Fruit fly (Drosophila melanogaster) S2 (cell line): Measurements from ENCODE around the gene Pak3.

Experiments
- CG8478 ChIP-seq: fragments of >200 bp; optimal IDR thresholded peaks from 2 replicates; lab custom pipeline; 2018
- CTCF ChIP-seq, 2 experiments: fragments of >200 bp; optimal IDR thresholded peaks; 2 replicates each; lab custom pipeline; 2018

Pak3 gene

dm6 chr3R:16453597-16453996 is at the start of gene Pak3:
Pak3 (minus strand) TSS chr3R:16453821.
- TF ChIP-seq CG8478 (lab: Kevin White, UChicago) (no peak), CTCF (optimal IDR thresholded peaks at IDR 0.05; lab: Kevin White, UChicago) (peak in 1 of 2 experiments; percentile 24)

dm6 chr3R:16502595-16503305 is 49.1 kb upstream of the Pak3 start, which contains the start of gene CG42342:
CG42342 (plus strand) TSS chr3R:16502770.
- TF ChIP-seq CG8478 (lab: Kevin White, UChicago) = no peak
- no peak for TF ChIP-seq CTCF (optimal IDR thresholded peaks at IDR 0.05; lab: Kevin White, UChicago)

- TF ChIP-seq CTCF (optimal IDR thresholded peaks at IDR 0.05; lab: Kevin White, UChicago) = no peak
- TF ChIP-seq CG8478 (lab: Kevin White, UChicago) = no peak
These were observed 47.6 kb upstream of the Pak3 start, which contains the start of gene Decay for dm6 chr3R:16500919-16501851. Decay (minus strand) TSS chr3R:16501050.

- TF ChIP-seq CTCF (optimal IDR thresholded peaks at IDR 0.05; lab: Kevin White, UChicago) (no peak), CG8478 (lab: Kevin White, UChicago) (no peak)
These were observed 45.2 kb upstream of the Pak3 start, which contains the start of gene Gr89a for dm6 chr3R:16498859-16499258. Gr89a (minus strand) TSS chr3R:16498959.

dm6 chr3R:16497379-16497778 is 43.8 kb upstream of the Pak3 start:
- TF ChIP-seq CG8478 (lab: Kevin White, UChicago) (no peak), CTCF (optimal IDR thresholded peaks at IDR 0.05; lab: Kevin White, UChicago) (peak; percentile 91 to 96)

dm6 chr3R:16496209-16496608 is 42.6 kb upstream of the Pak3 start:
- TF ChIP-seq CG8478 (lab: Kevin White, UChicago) (no peak), CTCF (optimal IDR thresholded peaks at IDR 0.05; lab: Kevin White, UChicago) (no peak)

dm6 chr3R:16495322-16495721 is 41.7 kb upstream of the Pak3 start, which contains the start of gene Cad89D:
Cad89D (minus strand) TSS chr3R:16495422.
- TF ChIP-seq CTCF (optimal IDR thresholded peaks at IDR 0.05; lab: Kevin White, UChicago) (no peak), CG8478 (lab: Kevin White, UChicago) (no peak)

dm6 chr3R:16485487-16486233 is 32.0 kb upstream of the Pak3 start:
- no peak for TF ChIP-seq CG8478 (lab: Kevin White, UChicago)
- no peak for TF ChIP-seq CTCF (optimal IDR thresholded peaks at IDR 0.05; lab: Kevin White, UChicago)

- TF ChIP-seq CG8478 (lab: Kevin White, UChicago) = no peak
- no peak for TF ChIP-seq CTCF (optimal IDR thresholded peaks at IDR 0.05; lab: Kevin White, UChicago)
These were observed 30.3 kb upstream of the Pak3 start, which contains the start of gene Der-2 for dm6 chr3R:16483877-16484417. Der-2 (minus strand) TSS chr3R:16484223.

- no peak for TF ChIP-seq CTCF (optimal IDR thresholded peaks at IDR 0.05; lab: Kevin White, UChicago)
- TF ChIP-seq CG8478 (lab: Kevin White, UChicago) = no peak
These were observed 28.7 kb upstream of the Pak3 start, which contains the start of gene Sdhaf3 for dm6 chr3R:16482276-16482675. Sdhaf3 (minus strand) TSS chr3R:16482452.

- TF ChIP-seq CG8478 (lab: Kevin White, UChicago) = no peak
- TF ChIP-seq CTCF (optimal IDR thresholded peaks at IDR 0.05; lab: Kevin White, UChicago) = no peak
These were observed 27.4 kb upstream of the Pak3 start, which contains the start of gene Dhfr for dm6 chr3R:16480995-16481394. Dhfr (plus strand) TSS chr3R:16481167.

dm6 chr3R:16477033-16477432 is 23.4 kb upstream of the Pak3 start, which contains the start of gene Gyc89Db:
Gyc89Db (plus strand) TSS chr3R:16477110.
- no peak for TF ChIP-seq CTCF (optimal IDR thresholded peaks at IDR 0.05; lab: Kevin White, UChicago)
- no peak for TF ChIP-seq CG8478 (lab: Kevin White, UChicago)

- TF ChIP-seq CG8478 (lab: Kevin White, UChicago) (no peak), CTCF (optimal IDR thresholded peaks at IDR 0.05; lab: Kevin White, UChicago) (no peak)
These were observed 22.9 kb upstream of the Pak3 start for dm6 chr3R:16476472-16476871.
